Fruit fly (Drosophila melanogaster) whole organism, embryonic: ENCODE data around the gene AlaRS-m.

Source experiments
- CG12659 ChIP-seq: fragments of 200-800 bp; sonication (Bioruptor generic); optimal IDR thresholded peaks from 3 replicates; lab custom pipeline; 2017; ENCODE audit warnings: mild to moderate bottlenecking, missing biosample characterization, missing genetic modification reagents, missing genetic modification characterization
- CG13123 ChIP-seq: fragments of 200-800 bp; sonication (Bioruptor generic); optimal IDR thresholded peaks from 2 replicates; lab custom pipeline; 2016; ENCODE audit warnings: missing biosample characterization, missing genetic modification characterization
- CG1602 ChIP-seq: fragments of 200-800 bp; sonication (Bioruptor generic); optimal IDR thresholded peaks from 3 replicates; lab custom pipeline; 2016; ENCODE audit warnings: missing biosample characterization, missing genetic modification characterization
- CG2116 ChIP-seq: fragments of 200-800 bp; sonication (Bioruptor generic); optimal IDR thresholded peaks from 3 replicates; lab custom pipeline; 2018; ENCODE audit warnings: missing biosample characterization, mild to moderate bottlenecking, missing genetic modification characterization
- CG7271 ChIP-seq: fragments of 200-800 bp; sonication (Bioruptor generic); optimal IDR thresholded peaks from 2 replicates; lab custom pipeline; 2018; ENCODE audit warnings: missing biosample characterization, mild to moderate bottlenecking, missing genetic modification characterization, moderate library complexity
- GATAe ChIP-seq: fragments of 200-800 bp; sonication (Bioruptor generic); conservative IDR thresholded peaks from 2 replicates; pipeline ENCODE4 v1.3.6; 2022; ENCODE audit warnings: missing biosample characterization, missing genetic modification characterization
- bigmax ChIP-seq: fragments of 200-800 bp; sonication (Bioruptor generic); optimal IDR thresholded peaks from 2 replicates; lab custom pipeline; 2018; ENCODE audit warnings: missing biosample characterization, mild to moderate bottlenecking, missing genetic modification characterization
- disco-r ChIP-seq: fragments of 200-800 bp; sonication (Bioruptor generic); optimal IDR thresholded peaks from 2 replicates; lab custom pipeline; 2016; ENCODE audit warnings: missing biosample characterization, missing genetic modification characterization
- trem ChIP-seq: fragments of 200-800 bp; optimal IDR thresholded peaks from 3 replicates; lab custom pipeline; 2019; ENCODE audit warnings: missing biosample characterization, mild to moderate bottlenecking, missing genetic modification characterization, moderate library complexity
- ttk ChIP-seq: fragments of 200-800 bp; sonication (Bioruptor generic); IDR thresholded peaks from 2 replicates; pipeline ENCODE4 v2.1.2; 2022; ENCODE audit warnings: missing biosample characterization, missing genetic modification characterization
- usp ChIP-seq: fragments of >200 bp; optimal IDR thresholded peaks from 2 replicates; lab custom pipeline; 2017; ENCODE audit warnings: missing biosample characterization, missing genetic modification characterization

dm6 chr3L:5183662-5184061 lies 37.8 kb downstream of the AlaRS-m start:
- TF ChIP-seq CG1602 (GFP tag; lab: Kevin White, UChicago) (no peak), trem (tag; lab: Kevin White, UChicago) (no peak), CG12659 (GFP tag; lab: Kevin White, UChicago) (no peak), GATAe (GFP tag; lab: Robert Waterston, UW) (no peak), ttk (GFP tag; lab: Robert Waterston, UW) (no peak), usp (no peak), bigmax (GFP tag; lab: Kevin White, UChicago) (no peak), CG13123 (GFP tag; lab: Kevin White, UChicago) (no peak), CG2116 (no peak), disco-r (no peak), CG7271 (tag; lab: Kevin White, UChicago) (no peak)
